Worm (Caenorhabditis elegans) whole organism, young adult: ENCODE data around the gene fbxa-64.

Experiments used
- F52B5.7 ChIP-seq: sonication (generic microtip); optimal IDR thresholded peaks from 2 replicates; lab custom pipeline; 2016; ENCODE audit warnings: mild to moderate bottlenecking, missing genetic modification characterization, missing compliant biosample characterization
- Y79H2A.3 ChIP-seq: fragments of 200-800 bp; sonication (Bioruptor generic); conservative IDR thresholded peaks from 2 replicates; pipeline ENCODE4 v1.3.6; 2022; ENCODE audit warnings: missing genetic modification reagents, missing genetic modification characterization, missing compliant biosample characterization
- ama-1 ChIP-seq, 3 experiments: fragments of 150-350 bp in 1 of 3; sonication (generic microtip) in 2 of 3; optimal IDR thresholded peaks; 2 replicates each; lab custom pipeline; 2014 to 2018; ENCODE audit warnings: missing biosample characterization in 2 of 3, missing genetic modification characterization in 2 of 3, missing genetic modification reagents in 2 of 3
- aptf-2 ChIP-seq: fragments of 200-800 bp; sonication (Bioruptor generic); conservative IDR thresholded peaks from 2 replicates; pipeline ENCODE4 v1.3.6; 2022; ENCODE audit warnings: missing genetic modification reagents, missing genetic modification characterization, missing compliant biosample characterization
- ceh-100 ChIP-seq: fragments of 200-800 bp; sonication (Bioruptor generic); IDR thresholded peaks from 2 replicates; pipeline ENCODE4 v1.3.6; 2022; ENCODE audit warnings: missing genetic modification reagents, missing genetic modification characterization, missing compliant biosample characterization
- hlh-26 ChIP-seq: fragments of 200-800 bp; sonication (Bioruptor generic); conservative IDR thresholded peaks from 2 replicates; pipeline ENCODE4 v1.3.6; 2022; ENCODE audit warnings: missing genetic modification reagents, missing genetic modification characterization, missing compliant biosample characterization
- mel-28 ChIP-seq: sonication (generic microtip); optimal IDR thresholded peaks from 2 replicates; lab custom pipeline; 2016; ENCODE audit warnings: borderline replicate concordance, mild to moderate bottlenecking, missing genetic modification characterization, missing compliant biosample characterization
- sdz-38 ChIP-seq: sonication (generic microtip); optimal IDR thresholded peaks from 2 replicates; lab custom pipeline; 2016; ENCODE audit warnings: missing genotype, missing genetic modification characterization, missing compliant biosample characterization
- snpc-4 ChIP-seq, 5 experiments: fragments of 150-350 bp in 1 of 5; sonication (generic microtip) in 4 of 5; optimal IDR thresholded peaks; 2 replicates each; lab custom pipeline; 2014 to 2018; ENCODE audit warnings: missing genetic modification characterization in 5 of 5, missing biosample characterization in 3 of 5, antibody characterized with exemption in 2 of 5, mild to moderate bottlenecking in 2 of 5, missing compliant biosample characterization in 2 of 5, missing genotype in 2 of 5, moderate library complexity in 2 of 5, missing genetic modification reagents in 1 of 5
- unc-130 ChIP-seq: sonication (generic microtip); optimal IDR thresholded peaks from 2 replicates; lab custom pipeline; 2016; ENCODE audit warnings: missing genetic modification reagents, missing genetic modification characterization, missing compliant biosample characterization

DNA sequence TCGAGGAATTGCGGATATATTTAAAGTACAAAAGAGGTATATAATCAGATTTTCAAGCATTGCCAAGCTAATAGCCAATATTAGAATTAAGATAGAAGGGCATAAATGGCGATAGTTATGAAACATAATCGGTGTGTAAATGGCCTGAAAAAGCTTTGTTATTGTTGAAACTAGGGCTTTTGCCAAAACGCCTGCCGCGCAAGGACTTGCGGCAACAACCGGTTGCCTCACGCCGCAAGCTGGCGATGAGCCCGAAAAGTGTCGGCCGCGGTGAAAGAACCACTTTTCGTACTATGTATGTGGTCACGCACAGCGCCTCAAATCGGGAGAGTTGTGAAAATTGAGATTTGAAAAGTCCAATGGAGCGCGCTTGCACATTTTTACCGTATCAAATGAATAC lies 21.5 kb upstream of the fbxa-64 start:
- no peak for TF ChIP-seq Y79H2A.3
- TF ChIP-seq ceh-100: no peak
- TF ChIP-seq F52B5.7 (tag; lab: Kevin White, UChicago): no peak
- TF ChIP-seq aptf-2: no peak
- no peak for TF ChIP-seq sdz-38 (tag; lab: Kevin White, UChicago)
- no peak for TF ChIP-seq unc-130 (GFP tag; lab: Kevin White, UChicago)
- TF ChIP-seq snpc-4 (GFP tag; optimal IDR thresholded peaks at IDR 0.05; lab: Kevin White, UChicago): no peak
- TF ChIP-seq snpc-4 (tag; optimal IDR thresholded peaks at IDR 0.05; lab: Kevin White, UChicago): no peak
- no peak for TF ChIP-seq ama-1 (optimal IDR thresholded peaks at IDR 0.05; lab: Kevin White, UChicago)
- no peak for TF ChIP-seq ama-1 (GFP tag; optimal IDR thresholded peaks at IDR 0.05; lab: Kevin White, UChicago)
- TF ChIP-seq mel-28: no peak
- TF ChIP-seq hlh-26 (GFP tag; lab: Robert Waterston, UW): no peak
